Worm (Caenorhabditis elegans) whole organism, L1 larva: ENCODE results near the gene D1086.9.

Experiments used
- C04F5.9 ChIP-seq: sonication (generic microtip); optimal IDR thresholded peaks from 2 replicates; lab custom pipeline; 2016; ENCODE audit warnings: missing genetic modification characterization, missing compliant biosample characterization
- C16A3.4 ChIP-seq: fragments of 150-350 bp; optimal IDR thresholded peaks from 2 replicates; lab custom pipeline; 2014; ENCODE audit warnings: missing biosample characterization, missing genetic modification characterization
- aha-1 ChIP-seq: fragments of 150-350 bp; optimal IDR thresholded peaks from 2 replicates; lab custom pipeline; 2014; ENCODE audit warnings: missing biosample characterization, missing genetic modification characterization
- aly-2 ChIP-seq: fragments of 150-350 bp; optimal IDR thresholded peaks from 2 replicates; lab custom pipeline; 2014; ENCODE audit warnings: missing biosample characterization, missing genetic modification characterization
- blmp-1 ChIP-seq: fragments of 150-350 bp; optimal IDR thresholded peaks from 2 replicates; lab custom pipeline; 2014; ENCODE audit warnings: missing biosample characterization, missing genetic modification characterization
- ceh-63 ChIP-seq: fragments of 200-800 bp; sonication (Bioruptor generic); optimal IDR thresholded peaks from 2 replicates; lab custom pipeline; 2018; ENCODE audit warnings: mild to moderate bottlenecking, missing genetic modification characterization, missing compliant biosample characterization
- ceh-88 ChIP-seq: fragments of 200-800 bp; sonication (Bioruptor generic); IDR thresholded peaks from 2 replicates; pipeline ENCODE4 v1.3.6; 2022; ENCODE audit warnings: missing genetic modification characterization, missing compliant biosample characterization
- dpl-1 ChIP-seq, 3 experiments: fragments of 150-350 bp in 2 of 3; sonication (generic microtip) in 1 of 3; optimal IDR thresholded peaks; 2 replicates each; lab custom pipeline; 2014 to 2017; ENCODE audit warnings: missing biosample characterization in 3 of 3, missing genetic modification characterization in 3 of 3, missing genetic modification reagents in 3 of 3
- dsc-1 ChIP-seq: sonication (generic microtip); optimal IDR thresholded peaks from 2 replicates; lab custom pipeline; 2016; ENCODE audit warnings: mild to moderate bottlenecking, missing genetic modification characterization, missing compliant biosample characterization
- efl-1 ChIP-seq, 4 experiments: fragments of 150-350 bp; optimal IDR thresholded peaks in 3 of 4; peaks in 1 of 4; 1 replicate in 1 of 4; 2 replicates in 3 of 4; lab custom pipeline; 2014; ENCODE audit warnings: missing biosample characterization in 2 of 4, missing genetic modification characterization in 2 of 4, missing genetic modification reagents in 2 of 4
- egl-27 ChIP-seq, 2 experiments: fragments of 150-350 bp in 1 of 2; sonication (generic microtip); optimal IDR thresholded peaks; 3 replicates each; lab custom pipeline; 2017 to 2018; ENCODE audit warnings: missing biosample characterization in 2 of 2, missing genetic modification characterization in 2 of 2, missing genetic modification reagents in 2 of 2
- elt-2 ChIP-seq: sonication (generic microtip); optimal IDR thresholded peaks from 2 replicates; lab custom pipeline; 2016; ENCODE audit warnings: missing genetic modification characterization, mild to moderate bottlenecking, inconsistent platforms, missing compliant biosample characterization, missing genetic modification reagents
- fkh-4 ChIP-seq: sonication (generic microtip); optimal IDR thresholded peaks from 2 replicates; lab custom pipeline; 2016; ENCODE audit warnings: missing compliant biosample characterization, missing genetic modification characterization, borderline replicate concordance
- fos-1 ChIP-seq: fragments of 150-350 bp; optimal IDR thresholded peaks from 2 replicates; lab custom pipeline; 2014; ENCODE audit warnings: missing biosample characterization, missing genetic modification characterization
- hlh-4 ChIP-seq: sonication (generic microtip); optimal IDR thresholded peaks from 2 replicates; lab custom pipeline; 2016; ENCODE audit warnings: mild to moderate bottlenecking, missing genetic modification characterization, missing compliant biosample characterization
- irx-1 ChIP-seq: sonication (generic microtip); optimal IDR thresholded peaks from 2 replicates; lab custom pipeline; 2016; ENCODE audit warnings: missing genetic modification characterization, missing compliant biosample characterization
- isw-1 ChIP-seq: fragments of 200-800 bp; sonication (Bioruptor generic); IDR thresholded peaks from 2 replicates; pipeline ENCODE4 v1.3.6; 2022; ENCODE audit warnings: missing genetic modification characterization, missing compliant biosample characterization
- jun-1 ChIP-seq: fragments of 150-350 bp; optimal IDR thresholded peaks from 2 replicates; lab custom pipeline; 2014; ENCODE audit warnings: missing biosample characterization, missing genetic modification reagents, missing genetic modification characterization
- lin-14 ChIP-seq: fragments of 200-800 bp; sonication (Bioruptor generic); optimal IDR thresholded peaks from 2 replicates; lab custom pipeline; 2018; ENCODE audit warnings: mild to moderate bottlenecking, missing genetic modification characterization, moderate library complexity, missing compliant biosample characterization
- lin-15B ChIP-seq: fragments of 150-350 bp; sonication (generic microtip); optimal IDR thresholded peaks from 3 replicates; lab custom pipeline; 2014; ENCODE audit warnings: missing biosample characterization, missing genetic modification characterization
- lin-35 ChIP-seq, 2 experiments: fragments of 150-350 bp; optimal IDR thresholded peaks; 2 replicates each; lab custom pipeline; 2014; ENCODE audit warnings: missing biosample characterization in 2 of 2, missing genetic modification characterization in 2 of 2, missing genetic modification reagents in 2 of 2
- mdl-1 ChIP-seq, 2 experiments: fragments of 150-350 bp; optimal IDR thresholded peaks; 2 replicates each; lab custom pipeline; 2014 to 2017; ENCODE audit warnings: missing biosample characterization in 2 of 2, missing genetic modification characterization in 2 of 2, inconsistent platforms in 1 of 2
- mep-1 ChIP-seq: fragments of 150-350 bp; optimal IDR thresholded peaks from 2 replicates; lab custom pipeline; 2014; ENCODE audit warnings: missing biosample characterization, missing genetic modification characterization
- nhr-11 ChIP-seq: fragments of 150-350 bp; optimal IDR thresholded peaks from 2 replicates; lab custom pipeline; 2014; ENCODE audit warnings: missing biosample characterization, missing genetic modification characterization
- nhr-19 ChIP-seq: fragments of 200-800 bp; sonication (Bioruptor generic); conservative IDR thresholded peaks from 2 replicates; pipeline ENCODE4 v1.3.6; 2022; ENCODE audit warnings: missing genetic modification characterization, missing compliant biosample characterization
- nhr-20 ChIP-seq: sonication (generic microtip); optimal IDR thresholded peaks from 2 replicates; lab custom pipeline; 2016; ENCODE audit warnings: mild to moderate bottlenecking, missing genetic modification characterization, missing compliant biosample characterization
- nhr-237 ChIP-seq: fragments of 150-350 bp; optimal IDR thresholded peaks from 2 replicates; lab custom pipeline; 2014; ENCODE audit warnings: missing biosample characterization, missing genetic modification characterization
- nhr-71 ChIP-seq: sonication (generic microtip); optimal IDR thresholded peaks from 2 replicates; lab custom pipeline; 2016; ENCODE audit warnings: mild to moderate bottlenecking, missing genetic modification characterization, moderate library complexity, missing compliant biosample characterization
- nhr-85 ChIP-seq: sonication (generic microtip); peaks from one replicate; lab custom pipeline; 2016; ENCODE audit warnings: missing genetic modification characterization, inconsistent platforms, missing compliant biosample characterization
- pax-3 ChIP-seq: fragments of 200-800 bp; sonication (Bioruptor generic); optimal IDR thresholded peaks from 2 replicates; lab custom pipeline; 2018; ENCODE audit warnings: mild to moderate bottlenecking, missing genetic modification characterization, moderate library complexity, missing compliant biosample characterization
- rnt-1 ChIP-seq: sonication (generic microtip); optimal IDR thresholded peaks from 2 replicates; lab custom pipeline; 2016; ENCODE audit warnings: mild to moderate bottlenecking, missing genetic modification characterization, moderate library complexity, missing compliant biosample characterization
- snu-23 ChIP-seq: sonication (generic microtip); optimal IDR thresholded peaks from 2 replicates; lab custom pipeline; 2016; ENCODE audit warnings: missing genetic modification characterization, missing compliant biosample characterization
- sox-4 ChIP-seq: sonication (generic microtip); optimal IDR thresholded peaks from 2 replicates; lab custom pipeline; 2016; ENCODE audit warnings: missing genetic modification characterization, missing compliant biosample characterization
- sptf-1 ChIP-seq: fragments of 150-350 bp; optimal IDR thresholded peaks from 2 replicates; lab custom pipeline; 2014; ENCODE audit warnings: missing biosample characterization, missing genetic modification characterization
- tbx-2 ChIP-seq: sonication (generic microtip); optimal IDR thresholded peaks from 2 replicates; lab custom pipeline; 2016; ENCODE audit warnings: missing genetic modification characterization, missing compliant biosample characterization
- tlp-1 ChIP-seq: fragments of 150-350 bp; optimal IDR thresholded peaks from 2 replicates; lab custom pipeline; 2014; ENCODE audit warnings: missing biosample characterization, missing genetic modification characterization
- unc-130 ChIP-seq: fragments of 150-350 bp; optimal IDR thresholded peaks from 2 replicates; lab custom pipeline; 2017; ENCODE audit warnings: missing biosample characterization, missing genetic modification characterization, inconsistent platforms
- unc-86 ChIP-seq: sonication (generic microtip); optimal IDR thresholded peaks from 2 replicates; lab custom pipeline; 2016; ENCODE audit warnings: missing genetic modification characterization, missing compliant biosample characterization
- vab-15 ChIP-seq: sonication (generic microtip); optimal IDR thresholded peaks from 2 replicates; lab custom pipeline; 2017; ENCODE audit warnings: missing genotype, mild to moderate bottlenecking, missing genetic modification characterization, missing compliant biosample characterization
- zag-1 ChIP-seq: fragments of 150-350 bp; optimal IDR thresholded peaks from 2 replicates; lab custom pipeline; 2014; ENCODE audit warnings: missing biosample characterization, missing genetic modification characterization
- zip-4 ChIP-seq: fragments of 200-800 bp; sonication (Bioruptor generic); optimal IDR thresholded peaks from 2 replicates; lab custom pipeline; 2018; ENCODE audit warnings: mild to moderate bottlenecking, missing genetic modification characterization, moderate library complexity, missing compliant biosample characterization

The D1086.9 gene

DNA sequence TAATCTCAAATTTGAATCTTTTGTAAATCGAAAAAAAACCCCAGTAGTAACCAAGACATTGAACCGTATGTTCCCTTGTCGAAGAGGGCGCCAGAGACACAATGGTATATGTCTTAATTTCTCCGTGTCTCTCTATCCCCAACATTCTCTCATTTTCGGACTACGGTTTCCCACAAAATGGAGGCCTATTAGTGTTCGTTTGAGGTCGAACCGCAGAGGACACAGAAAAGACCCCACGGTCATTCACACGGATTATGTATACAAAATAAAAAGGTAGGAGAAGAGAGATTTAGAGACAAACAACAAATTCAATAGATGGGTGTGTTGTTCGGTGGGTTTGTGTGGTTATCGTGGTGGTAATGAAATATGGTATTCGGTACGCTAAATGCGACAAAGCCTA, 46.9 kb downstream of the D1086.9 start:
- no peak for TF ChIP-seq dpl-1 (GFP tag; optimal IDR thresholded peaks at IDR 0.05; lab: Kevin White, UChicago)
- TF ChIP-seq tlp-1: no peak
- no peak for TF ChIP-seq C16A3.4 (tag; lab: Kevin White, UChicago)
- peak; percentile 27 for TF ChIP-seq mep-1 (tag; lab: Kevin White, UChicago)
- TF ChIP-seq C04F5.9 (tag; lab: Kevin White, UChicago): no peak
- TF ChIP-seq mdl-1 (tag; optimal IDR thresholded peaks at IDR 0.05; lab: Kevin White, UChicago): no peak
- no peak for TF ChIP-seq fos-1
- TF ChIP-seq unc-86 (tag; lab: Kevin White, UChicago): no peak
- peak; percentile 53 for TF ChIP-seq nhr-85 (tag; lab: Kevin White, UChicago)
- TF ChIP-seq unc-130 (tag; lab: Kevin White, UChicago): no peak
- no peak for TF ChIP-seq jun-1 (tag; lab: Kevin White, UChicago)
- no peak for TF ChIP-seq nhr-237 (tag; lab: Kevin White, UChicago)
- no peak for TF ChIP-seq egl-27 (tag; optimal IDR thresholded peaks at IDR 0.05; lab: Kevin White, UChicago)
- no peak for TF ChIP-seq lin-35 (GFP tag; optimal IDR thresholded peaks at IDR 0.05; lab: Kevin White, UChicago)
- TF ChIP-seq elt-2: no peak
- TF ChIP-seq sox-4 (tag; lab: Kevin White, UChicago): no peak
- no peak for TF ChIP-seq ceh-88 (GFP tag; lab: Robert Waterston, UW)
- TF ChIP-seq rnt-1 (tag; lab: Kevin White, UChicago): no peak
- no peak for TF ChIP-seq nhr-19 (GFP tag; lab: Robert Waterston, UW)
- no peak for TF ChIP-seq sptf-1
- TF ChIP-seq ceh-63: no peak
- peak; percentile 29 for TF ChIP-seq blmp-1
- no peak for TF ChIP-seq isw-1 (GFP tag; lab: Robert Waterston, UW)
- TF ChIP-seq nhr-11 (tag; lab: Kevin White, UChicago): no peak
- TF ChIP-seq zag-1 (tag; lab: Kevin White, UChicago): no peak
- no peak for TF ChIP-seq vab-15
- no peak for TF ChIP-seq lin-15B (tag; lab: Kevin White, UChicago)
- peak; percentile 66 for TF ChIP-seq lin-14
- no peak for TF ChIP-seq hlh-4 (tag; lab: Kevin White, UChicago)
- TF ChIP-seq dsc-1 (tag; lab: Kevin White, UChicago): no peak
- TF ChIP-seq, all 84 proteins: peak for 4

ce11 chrV:14153615-14154014, 49.5 kb downstream of the D1086.9 start:
- peak; percentile 36 for TF ChIP-seq irx-1 (tag; lab: Kevin White, UChicago)
- TF ChIP-seq snu-23 (GFP tag; lab: Kevin White, UChicago): peak; percentile 7
- peak; percentile 23 for TF ChIP-seq rnt-1 (tag; lab: Kevin White, UChicago)
- peak; percentile 63 for TF ChIP-seq nhr-71 (tag; lab: Kevin White, UChicago)
- TF ChIP-seq aly-2 (tag; lab: Kevin White, UChicago): no peak
- TF ChIP-seq fos-1: no peak
- peak; percentile 38 for TF ChIP-seq fkh-4 (tag; lab: Kevin White, UChicago)
- no peak for TF ChIP-seq pax-3
- TF ChIP-seq efl-1 (optimal IDR thresholded peaks at IDR 0.05; lab: Kevin White, UChicago): peak in 1 of 2 experiments; percentile 7
- TF ChIP-seq efl-1 (GFP tag; optimal IDR thresholded peaks at IDR 0.05 in 1 of 2; lab: Kevin White, UChicago): peak in 1 of 2 experiments; percentile 3
- TF ChIP-seq nhr-11 (tag; lab: Kevin White, UChicago): no peak
- TF ChIP-seq mdl-1 (tag; optimal IDR thresholded peaks at IDR 0.05; lab: Kevin White, UChicago): no peak
- no peak for TF ChIP-seq vab-15
- TF ChIP-seq zip-4 (GFP tag; lab: Kevin White, UChicago): no peak
- TF ChIP-seq tbx-2 (tag; lab: Kevin White, UChicago): peak; percentile 14
- TF ChIP-seq elt-2: no peak
- TF ChIP-seq dsc-1 (tag; lab: Kevin White, UChicago): peak; percentile 72
- no peak for TF ChIP-seq aha-1 (tag; lab: Kevin White, UChicago)
- TF ChIP-seq lin-14: peak; percentile 66
- TF ChIP-seq nhr-20: peak; percentile 12
- TF ChIP-seq, all 84 proteins: peak for 10
